Worm (Caenorhabditis elegans): ENCODE measurements around the gene gnrr-4.

DNA sequence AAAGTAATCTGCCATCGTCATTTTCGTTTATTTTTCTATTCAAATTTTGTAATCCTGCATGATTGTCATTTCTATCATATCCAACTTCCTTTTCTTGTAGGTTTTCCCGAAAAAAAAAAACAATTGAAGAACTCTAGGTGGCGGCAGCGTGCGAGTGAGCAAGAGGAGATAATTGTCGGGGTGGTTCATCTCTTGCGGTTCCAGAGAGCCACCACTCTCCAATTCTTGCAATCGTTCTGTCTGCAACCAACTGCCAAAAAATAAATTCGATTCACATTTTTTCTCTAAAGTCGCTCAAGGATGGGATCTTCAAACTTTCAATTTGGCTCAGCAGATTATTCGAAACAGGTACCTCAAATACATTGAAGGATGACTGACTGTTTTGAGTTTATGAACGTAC, 51.0 kb downstream of the gnrr-4 start, which contains the start of gene W01C8.1:
- no peak for TF ChIP-seq mls-2 (tag; optimal IDR thresholded peaks at IDR 0.05)
- no peak for TF ChIP-seq unc-62 (GFP tag; optimal IDR thresholded peaks at IDR 0.05)
- no peak for TF ChIP-seq flh-1 (GFP tag; optimal IDR thresholded peaks at IDR 0.05)
- TF ChIP-seq cnd-1 (tag; optimal IDR thresholded peaks at IDR 0.05), result no peak
- TF ChIP-seq nhr-237 (tag; optimal IDR thresholded peaks at IDR 0.05), result no peak
- TF ChIP-seq nhr-76 (tag; optimal IDR thresholded peaks at IDR 0.05), result no peak
- TF ChIP-seq lin-32 (GFP tag; optimal IDR thresholded peaks at IDR 0.05), result no peak
- TF ChIP-seq elt-3 (tag; optimal IDR thresholded peaks at IDR 0.05), result no peak
- no peak for TF ChIP-seq ztf-11 (tag; optimal IDR thresholded peaks at IDR 0.05)
- no peak for TF ChIP-seq blmp-1 (tag; optimal IDR thresholded peaks at IDR 0.05)
- no peak for TF ChIP-seq nhr-28 (tag; optimal IDR thresholded peaks at IDR 0.05)
- TF ChIP-seq unc-120 (tag; optimal IDR thresholded peaks at IDR 0.05; ENCODE audit: poor library complexity, severe bottlenecking), result no peak
- no peak for TF ChIP-seq drap-1 (GFP tag; optimal IDR thresholded peaks at IDR 0.05)

All from whole organism, mixed stage, embryonic.